Fruit fly (Drosophila melanogaster) whole organism, pupa: Measurements from ENCODE around the gene PTPMT1.

Experiments
- CG12605 ChIP-seq: fragments of 200-800 bp; sonication (Bioruptor generic); IDR thresholded peaks from 2 replicates; pipeline ENCODE4 v1.3.6; 2022; ENCODE audit warnings: missing biosample characterization, missing genetic modification characterization
- CG13204 ChIP-seq: fragments of 200-800 bp; sonication (Bioruptor generic); optimal IDR thresholded peaks from 2 replicates; lab custom pipeline; 2018; ENCODE audit warnings: missing biosample characterization, mild to moderate bottlenecking, missing genetic modification characterization, moderate library complexity
- CG14655 ChIP-seq: fragments of 200-800 bp; sonication (Bioruptor generic); optimal IDR thresholded peaks from 3 replicates; lab custom pipeline; 2017; ENCODE audit warnings: mild to moderate bottlenecking, missing biosample characterization, missing genetic modification reagents, missing genetic modification characterization
- CG15710 ChIP-seq: fragments of 200-800 bp; sonication (Bioruptor generic); optimal IDR thresholded peaks from 2 replicates; lab custom pipeline; 2018; ENCODE audit warnings: missing biosample characterization, mild to moderate bottlenecking, missing genetic modification characterization, moderate library complexity
- CG17806 ChIP-seq: fragments of 200-800 bp; sonication (Bioruptor generic); optimal IDR thresholded peaks from 2 replicates; lab custom pipeline; 2018; ENCODE audit warnings: missing biosample characterization, mild to moderate bottlenecking, missing genetic modification characterization, moderate library complexity
- CG32121 ChIP-seq: fragments of 200-800 bp; sonication (Bioruptor generic); IDR thresholded peaks from 2 replicates; pipeline ENCODE4 v1.3.6; 2022; ENCODE audit warnings: missing biosample characterization, missing genetic modification characterization
- CG4496 ChIP-seq: fragments of 200-800 bp; sonication (Bioruptor generic); IDR thresholded peaks from 3 replicates; pipeline ENCODE4 v1.3.6; 2022; ENCODE audit warnings: missing biosample characterization, missing genetic modification characterization
- CG8159 ChIP-seq: fragments of 200-800 bp; sonication (Bioruptor generic); optimal IDR thresholded peaks from 3 replicates; lab custom pipeline; 2018; ENCODE audit warnings: missing biosample characterization, mild to moderate bottlenecking, missing genetic modification characterization, moderate library complexity
- CG9948 ChIP-seq: fragments of 200-800 bp; sonication (Bioruptor generic); optimal IDR thresholded peaks from 2 replicates; lab custom pipeline; 2018; ENCODE audit warnings: missing biosample characterization, mild to moderate bottlenecking, missing genetic modification characterization, moderate library complexity
- D1 ChIP-seq: fragments of 200-800 bp; sonication (Bioruptor generic); optimal IDR thresholded peaks from 2 replicates; lab custom pipeline; 2018; ENCODE audit warnings: missing biosample characterization, mild to moderate bottlenecking, missing genetic modification characterization, moderate library complexity
- Pif1A ChIP-seq: fragments of 200-800 bp; sonication (Bioruptor generic); optimal IDR thresholded peaks from 3 replicates; lab custom pipeline; 2016; ENCODE audit warnings: missing biosample characterization, missing genetic modification characterization
- Snoo ChIP-seq: fragments of 200-800 bp; sonication (Bioruptor generic); optimal IDR thresholded peaks from 3 replicates; lab custom pipeline; 2017; ENCODE audit warnings: missing biosample characterization, mild to moderate bottlenecking, missing genetic modification characterization, inconsistent platforms
- rn ChIP-seq: fragments of 200-800 bp; sonication (Bioruptor generic); IDR thresholded peaks from 2 replicates; pipeline ENCODE4 v1.3.6; 2022; ENCODE audit warnings: missing biosample characterization, missing genetic modification characterization

dm6 chr3R:23725711-23726349, 32.3 kb upstream of the PTPMT1 start:
- no peak for TF ChIP-seq CG4496 (GFP tag; lab: Robert Waterston, UW)
- no peak for TF ChIP-seq CG13204
- no peak for TF ChIP-seq Pif1A
- no peak for TF ChIP-seq CG9948 (tag; lab: Kevin White, UChicago)
- TF ChIP-seq CG32121 (GFP tag; lab: Robert Waterston, UW): no peak
- TF ChIP-seq CG17806 (tag; lab: Kevin White, UChicago): no peak
- no peak for TF ChIP-seq rn (GFP tag; lab: Robert Waterston, UW)
- TF ChIP-seq CG15710: no peak
- no peak for TF ChIP-seq Snoo (tag; lab: Kevin White, UChicago)
- TF ChIP-seq CG8159 (tag; lab: Kevin White, UChicago): no peak
- TF ChIP-seq CG14655 (GFP tag; lab: Kevin White, UChicago): no peak
- TF ChIP-seq D1 (tag; lab: Kevin White, UChicago): no peak
- no peak for TF ChIP-seq CG12605
